Worm (Caenorhabditis elegans) whole organism, L4 larva: ENCODE results near the gene C05E11.2.
A peak's percentile ranks its signal among the peaks of the same experiment; 100 is the strongest.

Experiments used
- D1046.2 ChIP-seq: fragments of 200-800 bp; sonication (Bioruptor generic); IDR thresholded peaks from 2 replicates; pipeline ENCODE4 v1.3.6; 2022; ENCODE audit warnings: missing genetic modification characterization, missing compliant biosample characterization
- R02D3.7 ChIP-seq: fragments of 150-350 bp; sonication (generic microtip); optimal IDR thresholded peaks from 3 replicates; lab custom pipeline; 2014; ENCODE audit warnings: missing biosample characterization, missing genetic modification characterization
- Y105C5A.15 ChIP-seq: fragments of 200-800 bp; sonication (Bioruptor generic); IDR thresholded peaks from 2 replicates; pipeline ENCODE4 v1.3.6; 2022; ENCODE audit warnings: missing genetic modification characterization, missing compliant biosample characterization
- ZK546.5 ChIP-seq, 2 experiments: sonication (generic microtip); optimal IDR thresholded peaks; 2 replicates each; lab custom pipeline; 2017; ENCODE audit warnings: missing biosample characterization in 2 of 2, missing genetic modification characterization in 2 of 2
- aha-1 ChIP-seq: fragments of 150-350 bp; peaks from one replicate; lab custom pipeline; 2014; ENCODE audit warnings: missing biosample characterization, missing genetic modification characterization
- ama-1 ChIP-seq: fragments of 150-350 bp; optimal IDR thresholded peaks from 2 replicates; lab custom pipeline; 2014; ENCODE audit warnings: inconsistent platforms, mixed read lengths
- ceh-20 ChIP-seq: fragments of 200-800 bp; sonication (Bioruptor generic); IDR thresholded peaks from 2 replicates; pipeline ENCODE4 v1.3.6; 2022; ENCODE audit warnings: missing genetic modification reagents, missing genetic modification characterization, missing compliant biosample characterization
- ceh-44 ChIP-seq: fragments of 200-800 bp; sonication (Bioruptor generic); IDR thresholded peaks from 2 replicates; pipeline ENCODE4 v1.3.6; 2022; ENCODE audit warnings: missing genetic modification reagents, missing genetic modification characterization, missing compliant biosample characterization
- ces-1 ChIP-seq: fragments of 150-350 bp; sonication (generic microtip); optimal IDR thresholded peaks from 4 replicates; lab custom pipeline; 2014; ENCODE audit warnings: missing biosample characterization, missing genetic modification reagents, missing genetic modification characterization
- dpl-1 ChIP-seq: fragments of 150-350 bp; optimal IDR thresholded peaks from 2 replicates; lab custom pipeline; 2014; ENCODE audit warnings: missing biosample characterization, missing genetic modification reagents, missing genetic modification characterization
- fkh-10 ChIP-seq: fragments of 150-350 bp; optimal IDR thresholded peaks from 2 replicates; lab custom pipeline; 2014; ENCODE audit warnings: missing biosample characterization, missing genetic modification reagents, missing genetic modification characterization
- hlh-30 ChIP-seq: sonication (generic microtip); optimal IDR thresholded peaks from 2 replicates; lab custom pipeline; 2017; ENCODE audit warnings: antibody characterized with exemption, mild to moderate bottlenecking, missing genetic modification characterization, missing compliant biosample characterization; ENCODE audit not compliant: insufficient read depth
- lim-7 ChIP-seq: fragments of 200-800 bp; sonication (Bioruptor generic); IDR thresholded peaks from 2 replicates; pipeline ENCODE4 v1.3.6; 2022; ENCODE audit warnings: missing genetic modification characterization, missing compliant biosample characterization
- lin-13 ChIP-seq: fragments of 150-350 bp; optimal IDR thresholded peaks from 2 replicates; lab custom pipeline; 2014; ENCODE audit warnings: missing biosample characterization, missing genetic modification reagents, missing genetic modification characterization
- lir-3 ChIP-seq: sonication (generic microtip); optimal IDR thresholded peaks from 2 replicates; lab custom pipeline; 2016; ENCODE audit warnings: mild to moderate bottlenecking, missing genetic modification characterization, missing compliant biosample characterization
- lsy-2 ChIP-seq, 2 experiments: fragments of 150-350 bp in 1 of 2; sonication (generic microtip) in 1 of 2; optimal IDR thresholded peaks; 2 replicates each; lab custom pipeline; 2014 to 2017; ENCODE audit warnings: missing biosample characterization in 2 of 2, missing genetic modification characterization in 2 of 2
- madf-5 ChIP-seq, 2 experiments: fragments of 200-800 bp; sonication (Bioruptor generic); IDR thresholded peaks; 2 replicates each; pipeline ENCODE4 v1.3.6; 2022; ENCODE audit warnings: missing compliant biosample characterization in 2 of 2, missing genetic modification characterization in 2 of 2
- mep-1 ChIP-seq: fragments of 150-350 bp; sonication (generic microtip); optimal IDR thresholded peaks from 3 replicates; lab custom pipeline; 2014; ENCODE audit warnings: missing biosample characterization, missing genetic modification characterization
- mes-2 ChIP-seq: sonication (generic microtip); optimal IDR thresholded peaks from 2 replicates; lab custom pipeline; 2016; ENCODE audit warnings: missing genotype, mild to moderate bottlenecking, missing genetic modification characterization, missing compliant biosample characterization; ENCODE audit not compliant: poor library complexity, severe bottlenecking
- mxl-3 ChIP-seq: fragments of 200-800 bp; sonication (Bioruptor generic); optimal IDR thresholded peaks from 2 replicates; lab custom pipeline; 2018; ENCODE audit warnings: mild to moderate bottlenecking, missing genetic modification characterization, missing compliant biosample characterization
- nhr-11 ChIP-seq: fragments of 150-350 bp; optimal IDR thresholded peaks from 2 replicates; lab custom pipeline; 2014; ENCODE audit warnings: missing biosample characterization, missing genetic modification characterization
- nhr-25 ChIP-seq: sonication (generic microtip); optimal IDR thresholded peaks from 2 replicates; lab custom pipeline; 2017; ENCODE audit warnings: missing genetic modification characterization, mild to moderate bottlenecking, missing compliant biosample characterization, antibody characterized with exemption, moderate library complexity, borderline replicate concordance; ENCODE audit not compliant: insufficient read depth
- nhr-28 ChIP-seq: fragments of 150-350 bp; optimal IDR thresholded peaks from 2 replicates; lab custom pipeline; 2014; ENCODE audit warnings: missing biosample characterization, missing genetic modification characterization
- nhr-48 ChIP-seq: sonication (generic microtip); optimal IDR thresholded peaks from 2 replicates; lab custom pipeline; 2016; ENCODE audit warnings: mild to moderate bottlenecking, missing genetic modification characterization, missing compliant biosample characterization
- nhr-6 ChIP-seq: fragments of 150-350 bp; optimal IDR thresholded peaks from 2 replicates; lab custom pipeline; 2014; ENCODE audit warnings: missing biosample characterization, missing genetic modification characterization
- rbr-2 ChIP-seq: sonication (generic microtip); optimal IDR thresholded peaks from 2 replicates; lab custom pipeline; 2016; ENCODE audit warnings: missing genotype, missing genetic modification characterization, missing compliant biosample characterization
- saeg-2 ChIP-seq: fragments of 200-800 bp; sonication (Bioruptor generic); IDR thresholded peaks from 2 replicates; pipeline ENCODE4 v1.3.6; 2022; ENCODE audit warnings: missing genetic modification reagents, missing genetic modification characterization, missing compliant biosample characterization
- set-16 ChIP-seq: fragments of 200-800 bp; sonication (Bioruptor generic); IDR thresholded peaks from 2 replicates; pipeline ENCODE4 v1.3.6; 2022; ENCODE audit warnings: missing genetic modification reagents, missing genetic modification characterization, missing compliant biosample characterization
- snpc-4 ChIP-seq: fragments of 150-350 bp; optimal IDR thresholded peaks from 2 replicates; lab custom pipeline; 2014; ENCODE audit warnings: missing biosample characterization, missing genetic modification characterization
- tra-1 ChIP-seq: fragments of 200-800 bp; sonication (Bioruptor generic); IDR thresholded peaks from 2 replicates; pipeline ENCODE4 v1.3.6; 2022; ENCODE audit warnings: missing genetic modification reagents, missing genetic modification characterization, missing compliant biosample characterization
- unc-130 ChIP-seq: sonication (generic microtip); optimal IDR thresholded peaks from 2 replicates; lab custom pipeline; 2016; ENCODE audit warnings: missing genetic modification reagents, missing genetic modification characterization, missing compliant biosample characterization
- vab-7 ChIP-seq: fragments of 200-800 bp; sonication (Bioruptor generic); IDR thresholded peaks from 2 replicates; pipeline ENCODE4 v1.3.6; 2022; ENCODE audit warnings: missing genetic modification reagents, missing genetic modification characterization, missing compliant biosample characterization
- zip-11 ChIP-seq: fragments of 200-800 bp; sonication (Bioruptor generic); IDR thresholded peaks from 2 replicates; pipeline ENCODE4 v1.3.6; 2022; ENCODE audit warnings: missing genetic modification characterization, missing compliant biosample characterization
- ztf-7 ChIP-seq: fragments of 150-350 bp; optimal IDR thresholded peaks from 2 replicates; lab custom pipeline; 2014; ENCODE audit warnings: missing biosample characterization, missing genetic modification characterization

The C05E11.2 gene

ce11 chrX:4619582-4619981 lies 32.9 kb downstream of the C05E11.2 start, which contains the start of gene pqn-65 (continued):
- TF ChIP-seq snpc-4 (tag; lab: Kevin White, UChicago) (no peak), hlh-30 (peak; percentile 7), nhr-48 (no peak), lin-13 (no peak), nhr-6 (tag; lab: Kevin White, UChicago) (peak; percentile 66), dpl-1 (GFP tag; lab: Kevin White, UChicago) (peak; percentile 44), lsy-2 (tag; optimal IDR thresholded peaks at IDR 0.05; lab: Kevin White, UChicago) (peak in 1 of 2 experiments; percentile 52), ces-1 (GFP tag; lab: Kevin White, UChicago) (no peak), mxl-3 (GFP tag; lab: Kevin White, UChicago) (no peak), rbr-2 (tag; lab: Kevin White, UChicago) (no peak), madf-5 (GFP tag; IDR thresholded peaks at IDR 0.05; lab: Robert Waterston, UW) (no peak), ama-1 (no peak), nhr-28 (tag; lab: Kevin White, UChicago) (peak; percentile 14)

- TF ChIP-seq set-16 (peak; percentile 38), fkh-10 (GFP tag; lab: Kevin White, UChicago) (peak; percentile 46), R02D3.7 (tag; lab: Kevin White, UChicago) (no peak), tra-1 (GFP tag; lab: Robert Waterston, UW) (no peak), lir-3 (tag; lab: Kevin White, UChicago) (no peak)
These were observed 33.3 kb downstream of the C05E11.2 start for ce11 chrX:4620019-4620418.

ce11 chrX:4622024-4622423 lies 35.3 kb downstream of the C05E11.2 start, which contains the start of gene C46C11.3:
C46C11.3 (plus strand) TSS chrX:4622324.
- no peak for TF ChIP-seq nhr-25 (tag; lab: Kevin White, UChicago)
- no peak for TF ChIP-seq zip-11 (GFP tag; lab: Robert Waterston, UW)

ce11 chrX:4623707-4624106 lies 37.0 kb downstream of the C05E11.2 start:
- TF ChIP-seq ztf-7 (tag; lab: Kevin White, UChicago), result no peak
- TF ChIP-seq D1046.2, result no peak
- peak; percentile 71 for TF ChIP-seq fkh-10 (GFP tag; lab: Kevin White, UChicago)
- no peak for TF ChIP-seq vab-7
- TF ChIP-seq mep-1, result no peak
- TF ChIP-seq aha-1 (tag; lab: Kevin White, UChicago), result peak; percentile 56
- peak; percentile 71 for TF ChIP-seq ces-1 (GFP tag; lab: Kevin White, UChicago)
- TF ChIP-seq mxl-3 (GFP tag; lab: Kevin White, UChicago), result no peak

ce11 chrX:4625080-4625479 lies 38.4 kb downstream of the C05E11.2 start:
- TF ChIP-seq dpl-1 (GFP tag; lab: Kevin White, UChicago) (no peak), ztf-7 (tag; lab: Kevin White, UChicago) (no peak), lsy-2 (tag; optimal IDR thresholded peaks at IDR 0.05; lab: Kevin White, UChicago) (no peak), madf-5 (GFP tag; IDR thresholded peaks at IDR 0.05; lab: Robert Waterston, UW) (no peak), ceh-20 (no peak), saeg-2 (GFP tag; lab: Robert Waterston, UW) (no peak), set-16 (no peak), unc-130 (no peak), Y105C5A.15 (GFP tag; lab: Robert Waterston, UW) (no peak), ZK546.5 (tag; optimal IDR thresholded peaks at IDR 0.05; lab: Kevin White, UChicago) (no peak), lim-7 (GFP tag; lab: Robert Waterston, UW) (no peak), nhr-11 (tag; lab: Kevin White, UChicago) (no peak), ceh-44 (GFP tag; lab: Robert Waterston, UW) (no peak), mes-2 (tag; lab: Kevin White, UChicago) (no peak)
